Worm (Caenorhabditis elegans) whole organism, midembryonic: Measurements from ENCODE around the gene Y54E2A.10.

Experiments used
- T22C8.4 ChIP-seq: fragments of 200-800 bp; sonication (Bioruptor generic); IDR thresholded peaks from 2 replicates; pipeline ENCODE4 v1.3.6; 2022; ENCODE audit warnings: missing genetic modification characterization, missing compliant biosample characterization
- cog-1 ChIP-seq: sonication (generic microtip); optimal IDR thresholded peaks from 2 replicates; lab custom pipeline; 2016; ENCODE audit warnings: missing genetic modification characterization, missing compliant biosample characterization
- flt-1 ChIP-seq: fragments of 200-800 bp; sonication (Bioruptor generic); IDR thresholded peaks from 2 replicates; pipeline ENCODE4 v1.3.6; 2022; ENCODE audit warnings: missing genetic modification characterization, missing compliant biosample characterization
- klf-2 ChIP-seq: fragments of 200-800 bp; sonication (Bioruptor generic); conservative IDR thresholded peaks from 2 replicates; pipeline ENCODE4 v1.3.6; 2022; ENCODE audit warnings: missing genetic modification reagents, missing genetic modification characterization, missing compliant biosample characterization
- med-1 ChIP-seq: sonication (generic microtip); optimal IDR thresholded peaks from 2 replicates; lab custom pipeline; 2017; ENCODE audit warnings: missing genetic modification characterization, mild to moderate bottlenecking, missing compliant biosample characterization, antibody characterized with exemption, missing genetic modification reagents; ENCODE audit not compliant: insufficient read depth
- ref-1 ChIP-seq: fragments of 200-800 bp; sonication (Bioruptor generic); conservative IDR thresholded peaks from 2 replicates; pipeline ENCODE4 v1.3.6; 2022; ENCODE audit warnings: missing genetic modification reagents, missing genetic modification characterization, missing compliant biosample characterization
- tab-1 ChIP-seq: fragments of 200-800 bp; sonication (Bioruptor generic); IDR thresholded peaks from 2 replicates; pipeline ENCODE4 v1.3.6; 2022; ENCODE audit warnings: missing genetic modification characterization, missing compliant biosample characterization
- ztf-23 ChIP-seq: fragments of 200-800 bp; sonication (Bioruptor generic); IDR thresholded peaks from 2 replicates; pipeline ENCODE4 v1.3.6; 2022; ENCODE audit warnings: missing genetic modification reagents, missing genetic modification characterization, missing compliant biosample characterization
- ztf-29 ChIP-seq: fragments of 200-800 bp; sonication (Bioruptor generic); IDR thresholded peaks from 2 replicates; pipeline ENCODE4 v1.3.6; 2022; ENCODE audit warnings: missing genetic modification reagents, missing genetic modification characterization, missing compliant biosample characterization

Gene Y54E2A.10

ce11 chrII:14790751-14791150, at the start of gene Y54E2A.10:
Gene Y54E2A.10 (plus strand): TSS chrII:14791051.
- TF ChIP-seq flt-1 (GFP tag; lab: Robert Waterston, UW) (no peak), tab-1 (no peak), med-1 (GFP tag; lab: Kevin White, UChicago) (no peak), T22C8.4 (GFP tag; lab: Robert Waterston, UW) (no peak), ztf-23 (GFP tag; lab: Robert Waterston, UW) (no peak), ztf-29 (no peak), ref-1 (no peak)

ce11 chrII:14745127-14745526, 45.7 kb upstream of the Y54E2A.10 start:
- TF ChIP-seq klf-2 (no peak), flt-1 (GFP tag; lab: Robert Waterston, UW) (no peak), T22C8.4 (GFP tag; lab: Robert Waterston, UW) (no peak), ztf-23 (GFP tag; lab: Robert Waterston, UW) (no peak), ztf-29 (no peak), med-1 (GFP tag; lab: Kevin White, UChicago) (no peak)

ce11 chrII:14752187-14752959, 38.5 kb upstream of the Y54E2A.10 start, which contains the start of gene smg-9:
Gene smg-9 (minus strand): TSS chrII:14752849.
- TF ChIP-seq ztf-23 (GFP tag; lab: Robert Waterston, UW), result no peak
- TF ChIP-seq med-1 (GFP tag; lab: Kevin White, UChicago), result no peak
- no peak for TF ChIP-seq ref-1
- TF ChIP-seq cog-1 (tag; lab: Kevin White, UChicago), result no peak

- TF ChIP-seq T22C8.4 (GFP tag; lab: Robert Waterston, UW) (no peak), ref-1 (no peak)
These were observed 37.6 kb upstream of the Y54E2A.10 start for ce11 chrII:14753246-14753645.

- TF ChIP-seq ztf-23 (GFP tag; lab: Robert Waterston, UW), result no peak
- no peak for TF ChIP-seq T22C8.4 (GFP tag; lab: Robert Waterston, UW)
- no peak for TF ChIP-seq ref-1
- no peak for TF ChIP-seq klf-2
- TF ChIP-seq med-1 (GFP tag; lab: Kevin White, UChicago), result no peak
- TF ChIP-seq cog-1 (tag; lab: Kevin White, UChicago), result no peak
- TF ChIP-seq tab-1, result no peak
- TF ChIP-seq flt-1 (GFP tag; lab: Robert Waterston, UW), result no peak
- TF ChIP-seq ztf-29, result no peak
These were observed 36.7 kb upstream of the Y54E2A.10 start, which contains the start of the genes tac-1 and Y54E2A.4 for ce11 chrII:14753858-14754750. Gene tac-1 (minus strand): TSS chrII:14753877. Gene Y54E2A.4 (plus strand): TSS chrII:14754622.

ce11 chrII:14757711-14758110, 33.1 kb upstream of the Y54E2A.10 start, which contains the start of gene Y54E2A.5:
Gene Y54E2A.5 (minus strand): TSS chrII:14757811.
- TF ChIP-seq flt-1 (GFP tag; lab: Robert Waterston, UW), result no peak
- no peak for TF ChIP-seq klf-2
- TF ChIP-seq cog-1 (tag; lab: Kevin White, UChicago), result no peak
- TF ChIP-seq ref-1, result no peak
- TF ChIP-seq ztf-23 (GFP tag; lab: Robert Waterston, UW), result no peak
- no peak for TF ChIP-seq T22C8.4 (GFP tag; lab: Robert Waterston, UW)
- no peak for TF ChIP-seq med-1 (GFP tag; lab: Kevin White, UChicago)
- TF ChIP-seq ztf-29, result no peak
- no peak for TF ChIP-seq tab-1

ce11 chrII:14768804-14769203, 22.0 kb upstream of the Y54E2A.10 start:
- no peak for TF ChIP-seq ztf-29
- no peak for TF ChIP-seq ztf-23 (GFP tag; lab: Robert Waterston, UW)
- TF ChIP-seq med-1 (GFP tag; lab: Kevin White, UChicago), result no peak
- no peak for TF ChIP-seq ref-1
- no peak for TF ChIP-seq tab-1
- no peak for TF ChIP-seq cog-1 (tag; lab: Kevin White, UChicago)
- TF ChIP-seq T22C8.4 (GFP tag; lab: Robert Waterston, UW), result no peak
- TF ChIP-seq klf-2, result no peak
- TF ChIP-seq flt-1 (GFP tag; lab: Robert Waterston, UW), result no peak

ce11 chrII:14771096-14771495, 19.8 kb upstream of the Y54E2A.10 start:
- TF ChIP-seq ztf-29 (no peak), cog-1 (tag; lab: Kevin White, UChicago) (no peak), klf-2 (no peak), tab-1 (no peak), flt-1 (GFP tag; lab: Robert Waterston, UW) (no peak), ztf-23 (GFP tag; lab: Robert Waterston, UW) (no peak), med-1 (GFP tag; lab: Kevin White, UChicago) (no peak), ref-1 (no peak), T22C8.4 (GFP tag; lab: Robert Waterston, UW) (no peak)

ce11 chrII:14772113-14772512, 18.7 kb upstream of the Y54E2A.10 start:
- no peak for TF ChIP-seq ztf-29
